Worm (Caenorhabditis elegans): ENCODE data around the gene rps-13.
A peak's percentile ranks its signal among the peaks of the same experiment; 100 is the strongest.

DNA sequence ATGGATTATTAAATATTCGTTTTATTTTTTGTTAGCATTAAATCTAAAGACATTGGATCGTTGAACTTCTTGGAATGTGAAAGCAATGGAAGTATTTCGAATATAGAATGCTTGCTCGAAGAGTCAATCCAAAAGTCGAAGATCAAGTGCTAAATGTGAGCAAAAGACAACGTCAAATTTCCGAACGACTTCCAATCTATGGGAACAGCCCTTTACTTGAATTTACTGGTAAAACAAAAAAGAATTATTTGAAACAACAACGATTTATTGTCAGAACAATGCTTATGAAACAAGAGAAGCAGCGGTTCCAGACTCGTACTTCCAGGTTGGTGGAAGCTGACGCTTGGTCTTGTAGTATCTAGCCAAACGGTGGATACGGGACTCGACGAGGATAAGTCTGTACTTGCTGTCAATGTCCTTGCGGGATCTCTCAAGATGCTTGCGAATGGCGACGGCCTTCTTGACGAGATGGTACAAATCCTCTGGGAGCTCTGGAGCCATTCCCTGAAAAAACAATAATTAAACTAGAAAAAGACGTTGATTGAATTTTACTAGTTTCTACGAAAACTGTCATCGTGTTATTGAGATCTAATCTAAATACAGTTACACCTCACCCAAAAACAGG is 835 bp downstream of the rps-13 start:
- TF ChIP-seq F57C9.4 (tag; optimal IDR thresholded peaks at IDR 0.05) (no peak), hmg-1.2 (GFP tag; IDR thresholded peaks at IDR 0.05) (peak; percentile 48), sdz-38 (tag; optimal IDR thresholded peaks at IDR 0.05) (no peak), unc-62 (GFP tag; optimal IDR thresholded peaks at IDR 0.05) (no peak), lin-35 (GFP tag; optimal IDR thresholded peaks at IDR 0.05) (peak in 2 of 3 experiments; percentile 19 to 45), aptf-3 (GFP tag; IDR thresholded peaks at IDR 0.05) (no peak), sea-2 (GFP tag; IDR thresholded peaks at IDR 0.05) (no peak), ama-1 (optimal IDR thresholded peaks at IDR 0.05) (no peak), ama-1 (GFP tag; optimal IDR thresholded peaks at IDR 0.05) (peak in 1 of 2 experiments; percentile 82), dpl-1 (GFP tag; optimal IDR thresholded peaks at IDR 0.05) (no peak), rec-8 (tag; optimal IDR thresholded peaks at IDR 0.05) (peak in 1 of 2 experiments; percentile 47), pbrm-1 (GFP tag; IDR thresholded peaks at IDR 0.05) (peak; percentile 57; the same call in 1 of the 2 replicates), hlh-12 (tag; optimal IDR thresholded peaks at IDR 0.05) (no peak)

Data from whole organism, young adult.